Fruit fly (Drosophila melanogaster): ENCODE data around the gene Gtpx.

Gene Gtpx

DNA sequence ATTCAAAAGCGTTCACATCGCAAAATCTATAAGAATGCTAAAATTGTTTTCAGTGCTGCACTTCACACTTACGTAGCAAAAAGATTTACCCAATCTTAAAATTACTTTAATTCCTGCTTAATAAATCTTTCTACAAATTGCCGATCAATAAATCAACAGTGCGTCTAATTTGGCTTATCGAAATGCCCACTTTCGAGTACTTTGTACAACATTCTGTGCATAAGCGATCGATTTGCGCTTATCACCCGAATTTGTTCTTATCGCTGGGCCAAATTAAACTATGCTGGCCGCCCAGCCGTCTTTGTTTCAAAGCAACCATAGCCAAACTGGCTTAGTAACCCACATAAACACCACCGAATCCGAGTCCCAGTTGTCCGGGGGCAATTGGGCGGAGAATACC lies 19.6 kb upstream of the Gtpx start (continued):
- TF ChIP-seq CG1233 (GFP tag; optimal IDR thresholded peaks at IDR 0.05) (no peak), CG4730 (GFP tag; IDR thresholded peaks at IDR 0.05) (no peak), B-H2 (GFP tag; optimal IDR thresholded peaks at IDR 0.05) (no peak), slou (GFP tag; optimal IDR thresholded peaks at IDR 0.05) (no peak), Fer3 (tag; optimal IDR thresholded peaks at IDR 0.05) (no peak), Pdp1 (GFP tag; optimal IDR thresholded peaks at IDR 0.05) (peak in 1 of 2 experiments; percentile 15), CG18476 (GFP tag; optimal IDR thresholded peaks at IDR 0.05) (no peak), seq (GFP tag; IDR thresholded peaks at IDR 0.05) (no peak), HLH54F (GFP tag; optimal IDR thresholded peaks at IDR 0.05) (no peak), lab (GFP tag; optimal IDR thresholded peaks at IDR 0.05) (peak; percentile 40), Oaz (GFP tag; IDR thresholded peaks at IDR 0.05) (no peak), CG2116 (GFP tag; optimal IDR thresholded peaks at IDR 0.05) (no peak), ap (GFP tag; IDR thresholded peaks at IDR 0.05) (no peak), CG18599 (GFP tag; optimal IDR thresholded peaks at IDR 0.05) (peak; percentile 43), danr (GFP tag; IDR thresholded peaks at IDR 0.05) (no peak), CG7928 (GFP tag; optimal IDR thresholded peaks at IDR 0.05) (no peak), CG9932 (GFP tag; IDR thresholded peaks at IDR 0.05) (no peak), CG13775 (GFP tag; optimal IDR thresholded peaks at IDR 0.05) (no peak), ERR (GFP tag; optimal IDR thresholded peaks at IDR 0.05) (no peak), da (GFP tag; optimal IDR thresholded peaks at IDR 0.05) (no peak), row (GFP tag; IDR thresholded peaks at IDR 0.05) (no peak), CG12155 (GFP tag; optimal IDR thresholded peaks at IDR 0.05) (no peak), CG15073 (GFP tag; optimal IDR thresholded peaks at IDR 0.05) (no peak), CG15011 (GFP tag; optimal IDR thresholded peaks at IDR 0.05) (no peak)

DNA sequence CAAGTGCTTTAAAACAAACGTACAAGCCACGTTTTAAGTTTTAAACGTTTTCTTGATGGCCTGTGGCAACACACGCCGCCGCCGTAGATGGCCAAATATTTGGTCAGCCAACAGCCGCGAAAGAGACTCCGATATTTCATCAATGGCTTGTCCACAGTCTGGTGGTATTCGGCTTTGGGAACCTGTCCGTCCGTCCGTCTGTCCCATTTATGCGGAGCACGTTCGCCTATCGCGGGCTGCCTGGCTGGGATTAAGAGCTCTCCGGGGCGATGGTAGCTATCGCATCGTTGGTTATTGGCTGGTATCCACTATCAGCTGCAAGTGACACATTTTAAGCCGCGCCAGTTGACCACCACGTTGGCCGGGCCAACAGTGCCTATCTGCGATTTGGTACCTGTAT lies 18.5 kb upstream of the Gtpx start:
- TF ChIP-seq phol (tag; optimal IDR thresholded peaks at IDR 0.05) (no peak), E2f2 (GFP tag; IDR thresholded peaks at IDR 0.05) (0 out of 2 replicates have a peak, but pooled peaks have one; percentile 6), CG2678 (tag; optimal IDR thresholded peaks at IDR 0.05) (no peak), BtbVII (GFP tag; optimal IDR thresholded peaks at IDR 0.05) (no peak), MBD-R2 (GFP tag; IDR thresholded peaks at IDR 0.05) (no peak), CG5953 (GFP tag; IDR thresholded peaks at IDR 0.05) (no peak), CG11723 (GFP tag; optimal IDR thresholded peaks at IDR 0.05) (no peak), chn (GFP tag; optimal IDR thresholded peaks at IDR 0.05) (no peak), Bgb (GFP tag; IDR thresholded peaks at IDR 0.05; ENCODE audit: partially characterized antibody) (0 out of 2 replicates have a peak, but pooled peaks have one; percentile 12), crp (GFP tag; optimal IDR thresholded peaks at IDR 0.05) (no peak), Ptx1 (GFP tag; IDR thresholded peaks at IDR 0.05) (peak; percentile 17; the same call in 1 of the 2 replicates), bbx (GFP tag; IDR thresholded peaks at IDR 0.05; ENCODE audit: partially characterized antibody) (peak; percentile 32; the same call in 1 of the 2 replicates), CG2199 (GFP tag; IDR thresholded peaks at IDR 0.05) (0 out of 3 replicates have a peak, but pooled peaks have one; percentile 19), Mes4 (GFP tag; optimal IDR thresholded peaks at IDR 0.05) (no peak), HHEX (GFP tag; optimal IDR thresholded peaks at IDR 0.05) (peak; percentile 10), vvl (GFP tag; IDR thresholded peaks at IDR 0.05) (peak; percentile 52), zen (tag; optimal IDR thresholded peaks at IDR 0.05) (peak; percentile 5), Med (GFP tag) (peak; percentile 65), Nf-YC (tag; optimal IDR thresholded peaks at IDR 0.05) (peak; percentile 27), lab (GFP tag; optimal IDR thresholded peaks at IDR 0.05) (peak; percentile 35), CG2712 (tag; optimal IDR thresholded peaks at IDR 0.05) (no peak)
